Worm (Caenorhabditis elegans) whole organism, midembryonic: ENCODE data around the gene his-59.

ENCODE experiments used
- T22C8.4 ChIP-seq: fragments of 200-800 bp; sonication (Bioruptor generic); IDR thresholded peaks from 2 replicates; pipeline ENCODE4 v1.3.6; 2022; ENCODE audit warnings: missing genetic modification characterization, missing compliant biosample characterization
- cog-1 ChIP-seq: sonication (generic microtip); optimal IDR thresholded peaks from 2 replicates; lab custom pipeline; 2016; ENCODE audit warnings: missing genetic modification characterization, missing compliant biosample characterization
- flt-1 ChIP-seq: fragments of 200-800 bp; sonication (Bioruptor generic); IDR thresholded peaks from 2 replicates; pipeline ENCODE4 v1.3.6; 2022; ENCODE audit warnings: missing genetic modification characterization, missing compliant biosample characterization
- klf-2 ChIP-seq: fragments of 200-800 bp; sonication (Bioruptor generic); conservative IDR thresholded peaks from 2 replicates; pipeline ENCODE4 v1.3.6; 2022; ENCODE audit warnings: missing genetic modification reagents, missing genetic modification characterization, missing compliant biosample characterization
- med-1 ChIP-seq: sonication (generic microtip); optimal IDR thresholded peaks from 2 replicates; lab custom pipeline; 2017; ENCODE audit warnings: missing genetic modification characterization, mild to moderate bottlenecking, missing compliant biosample characterization, antibody characterized with exemption, missing genetic modification reagents; ENCODE audit not compliant: insufficient read depth
- ref-1 ChIP-seq: fragments of 200-800 bp; sonication (Bioruptor generic); conservative IDR thresholded peaks from 2 replicates; pipeline ENCODE4 v1.3.6; 2022; ENCODE audit warnings: missing genetic modification reagents, missing genetic modification characterization, missing compliant biosample characterization
- tab-1 ChIP-seq: fragments of 200-800 bp; sonication (Bioruptor generic); IDR thresholded peaks from 2 replicates; pipeline ENCODE4 v1.3.6; 2022; ENCODE audit warnings: missing genetic modification characterization, missing compliant biosample characterization
- ztf-23 ChIP-seq: fragments of 200-800 bp; sonication (Bioruptor generic); IDR thresholded peaks from 2 replicates; pipeline ENCODE4 v1.3.6; 2022; ENCODE audit warnings: missing genetic modification reagents, missing genetic modification characterization, missing compliant biosample characterization
- ztf-29 ChIP-seq: fragments of 200-800 bp; sonication (Bioruptor generic); IDR thresholded peaks from 2 replicates; pipeline ENCODE4 v1.3.6; 2022; ENCODE audit warnings: missing genetic modification reagents, missing genetic modification characterization, missing compliant biosample characterization

his-59 gene

ce11 chrIV:7510829-7511228, 22.8 kb downstream of the his-59 start:
- no peak for TF ChIP-seq ref-1 (GFP tag; lab: Robert Waterston, UW)
- TF ChIP-seq klf-2 (GFP tag; lab: Robert Waterston, UW): no peak
- TF ChIP-seq cog-1 (tag; lab: Kevin White, UChicago): no peak
- TF ChIP-seq T22C8.4: no peak
- no peak for TF ChIP-seq ztf-29
- TF ChIP-seq tab-1 (GFP tag; lab: Robert Waterston, UW): no peak
- TF ChIP-seq ztf-23: no peak
- TF ChIP-seq med-1 (GFP tag; lab: Kevin White, UChicago): no peak
- TF ChIP-seq flt-1 (GFP tag; lab: Robert Waterston, UW): no peak

ce11 chrIV:7512617-7513233, 24.7 kb downstream of the his-59 start, which contains the start of the genes plc-4 and R05G6.4:
Gene plc-4 (minus strand): TSS chrIV:7512667.
Gene R05G6.4 (plus strand): TSS chrIV:7513233.
- TF ChIP-seq flt-1 (GFP tag; lab: Robert Waterston, UW): no peak
- no peak for TF ChIP-seq ref-1 (GFP tag; lab: Robert Waterston, UW)
- TF ChIP-seq T22C8.4: no peak

- TF ChIP-seq klf-2 (GFP tag; lab: Robert Waterston, UW) (no peak), cog-1 (tag; lab: Kevin White, UChicago) (no peak), T22C8.4 (no peak), ref-1 (GFP tag; lab: Robert Waterston, UW) (no peak), tab-1 (GFP tag; lab: Robert Waterston, UW) (no peak), med-1 (GFP tag; lab: Kevin White, UChicago) (no peak), flt-1 (GFP tag; lab: Robert Waterston, UW) (no peak), ztf-29 (no peak), ztf-23 (no peak)
Measured at ce11 chrIV:7516167-7516566, 28.1 kb downstream of the his-59 start, which contains the start of the genes R05G6.9 and R05G6.3. Gene R05G6.9 (minus strand): TSS chrIV:7516267. Gene R05G6.3 (plus strand): TSS chrIV:7516552.

ce11 chrIV:7520258-7520657, 32.2 kb downstream of the his-59 start:
- TF ChIP-seq med-1 (GFP tag; lab: Kevin White, UChicago) (no peak), ref-1 (GFP tag; lab: Robert Waterston, UW) (no peak), tab-1 (GFP tag; lab: Robert Waterston, UW) (no peak), klf-2 (GFP tag; lab: Robert Waterston, UW) (no peak), ztf-23 (no peak), cog-1 (tag; lab: Kevin White, UChicago) (no peak), flt-1 (GFP tag; lab: Robert Waterston, UW) (no peak), T22C8.4 (no peak), ztf-29 (no peak)

- TF ChIP-seq tab-1 (GFP tag; lab: Robert Waterston, UW) (no peak), ref-1 (GFP tag; lab: Robert Waterston, UW) (no peak), flt-1 (GFP tag; lab: Robert Waterston, UW) (no peak), ztf-23 (no peak), klf-2 (GFP tag; lab: Robert Waterston, UW) (no peak), cog-1 (tag; lab: Kevin White, UChicago) (no peak), ztf-29 (no peak), med-1 (GFP tag; lab: Kevin White, UChicago) (no peak)
Measured at ce11 chrIV:7520841-7521240, 32.8 kb downstream of the his-59 start.

ce11 chrIV:7521591-7521990, 33.5 kb downstream of the his-59 start:
- TF ChIP-seq ztf-29: no peak
- TF ChIP-seq med-1 (GFP tag; lab: Kevin White, UChicago): no peak

- no peak for TF ChIP-seq flt-1 (GFP tag; lab: Robert Waterston, UW)
Measured at ce11 chrIV:7523744-7524143, 35.7 kb downstream of the his-59 start.

- TF ChIP-seq tab-1 (GFP tag; lab: Robert Waterston, UW) (no peak), cog-1 (tag; lab: Kevin White, UChicago) (no peak), T22C8.4 (no peak), ztf-23 (no peak), ref-1 (GFP tag; lab: Robert Waterston, UW) (no peak), klf-2 (GFP tag; lab: Robert Waterston, UW) (no peak), ztf-29 (no peak), flt-1 (GFP tag; lab: Robert Waterston, UW) (no peak), med-1 (GFP tag; lab: Kevin White, UChicago) (no peak)
Measured at ce11 chrIV:7530226-7531070, 42.4 kb downstream of the his-59 start.

- TF ChIP-seq tab-1 (GFP tag; lab: Robert Waterston, UW) (no peak), ztf-23 (no peak), ref-1 (GFP tag; lab: Robert Waterston, UW) (no peak), ztf-29 (no peak), T22C8.4 (no peak), flt-1 (GFP tag; lab: Robert Waterston, UW) (no peak), med-1 (GFP tag; lab: Kevin White, UChicago) (no peak), cog-1 (tag; lab: Kevin White, UChicago) (no peak), klf-2 (GFP tag; lab: Robert Waterston, UW) (no peak)
Measured at ce11 chrIV:7532360-7532759, 44.3 kb downstream of the his-59 start, which contains the start of gene R05G6.1. Gene R05G6.1 (plus strand): TSS chrIV:7532660.
